Fruit fly (Drosophila melanogaster) whole organism, wandering third instar larva: Measurements from ENCODE around the gene CG13921.

Source experiments
- Abd-B ChIP-seq: fragments of >200 bp; optimal IDR thresholded peaks from 2 replicates; lab custom pipeline; 2017; ENCODE audit warnings: missing biosample characterization, missing genetic modification characterization
- CG9705 ChIP-seq: fragments of 200-800 bp; sonication (Bioruptor generic); optimal IDR thresholded peaks from 2 replicates; lab custom pipeline; 2018; ENCODE audit warnings: missing biosample characterization, mild to moderate bottlenecking, missing genetic modification characterization
- CrebA ChIP-seq: fragments of 200-800 bp; sonication (Bioruptor generic); optimal IDR thresholded peaks from 2 replicates; lab custom pipeline; 2016; ENCODE audit warnings: missing biosample characterization, mild to moderate bottlenecking, missing genetic modification characterization, borderline replicate concordance
- Dfd ChIP-seq: fragments of >200 bp; optimal IDR thresholded peaks from 2 replicates; lab custom pipeline; 2017; ENCODE audit warnings: missing biosample characterization, missing genetic modification characterization
- Dif ChIP-seq: fragments of 200-275, 200-300 bp; sonication (Bioruptor generic); optimal IDR thresholded peaks from 2 replicates; lab custom pipeline; 2018; ENCODE audit warnings: missing biosample characterization, missing genetic modification characterization; ENCODE audit not compliant: partially characterized antibody
- GATAd ChIP-seq: sonication (Bioruptor generic); optimal IDR thresholded peaks from 2 replicates; lab custom pipeline; 2016; ENCODE audit warnings: missing biosample characterization, missing genetic modification characterization
- HLH106 ChIP-seq: fragments of 200-800 bp; optimal IDR thresholded peaks from 3 replicates; lab custom pipeline; 2019; ENCODE audit warnings: missing biosample characterization, mild to moderate bottlenecking, missing genetic modification characterization, moderate library complexity
- Hnf4 ChIP-seq: fragments of 200-800 bp; sonication (Bioruptor generic); optimal IDR thresholded peaks from 2 replicates; lab custom pipeline; 2016; ENCODE audit warnings: missing biosample characterization, mild to moderate bottlenecking, missing genetic modification characterization
- Hr78 ChIP-seq: fragments of >200 bp; optimal IDR thresholded peaks from 2 replicates; lab custom pipeline; 2017; ENCODE audit warnings: missing biosample characterization, missing genetic modification characterization
- Hr83 ChIP-seq: fragments of 200-300 bp; sonication (Bioruptor generic); optimal IDR thresholded peaks from 2 replicates; lab custom pipeline; 2016; ENCODE audit warnings: missing biosample characterization, mild to moderate bottlenecking, missing genetic modification characterization, moderate library complexity; ENCODE audit not compliant: poor library complexity, severe bottlenecking
- Jra ChIP-seq: sonication (Bioruptor generic); optimal IDR thresholded peaks from 2 replicates; lab custom pipeline; 2016; ENCODE audit warnings: missing biosample characterization, missing genetic modification characterization
- Myc ChIP-seq: fragments of >200 bp; optimal IDR thresholded peaks from 2 replicates; lab custom pipeline; 2017
- N ChIP-seq: fragments of >200 bp; optimal IDR thresholded peaks from 2 replicates; lab custom pipeline; 2018; ENCODE audit warnings: missing biosample characterization, missing external identifiers, missing genetic modification characterization
- OdsH ChIP-seq: fragments of 200-800 bp; sonication (Bioruptor generic); optimal IDR thresholded peaks from 2 replicates; lab custom pipeline; 2016; ENCODE audit warnings: missing biosample characterization, mild to moderate bottlenecking, missing genetic modification characterization
- Rel ChIP-seq, 2 experiments: fragments of 200-800 bp; sonication (Bioruptor generic) in 1 of 2; optimal IDR thresholded peaks; 2 replicates in 1 of 2; 3 replicates in 1 of 2; lab custom pipeline; 2016 to 2019; ENCODE audit warnings: mild to moderate bottlenecking in 2 of 2, missing biosample characterization in 2 of 2, missing genetic modification characterization in 2 of 2, moderate library complexity in 1 of 2
- Sp1 ChIP-seq: fragments of 200-800 bp; sonication (Bioruptor generic); optimal IDR thresholded peaks from 3 replicates; lab custom pipeline; 2019; ENCODE audit warnings: missing biosample characterization, mild to moderate bottlenecking, missing genetic modification characterization, moderate library complexity
- Vsx2 ChIP-seq: fragments of 200-300, 225-300 bp; sonication (Bioruptor generic); optimal IDR thresholded peaks from 2 replicates; lab custom pipeline; 2018; ENCODE audit warnings: missing biosample characterization, missing genetic modification characterization; ENCODE audit not compliant: partially characterized antibody
- br ChIP-seq: fragments of 200-800 bp; sonication (Bioruptor generic); optimal IDR thresholded peaks from 2 replicates; lab custom pipeline; 2016; ENCODE audit warnings: missing biosample characterization, missing genetic modification characterization
- brk ChIP-seq: fragments of 200-800 bp; sonication (Bioruptor generic); optimal IDR thresholded peaks from 2 replicates; lab custom pipeline; 2016; ENCODE audit warnings: missing biosample characterization, mild to moderate bottlenecking, missing genetic modification characterization
- dl ChIP-seq, 2 experiments: fragments of 175-275, 200-275 bp in 1 of 2; fragments of 200-275 bp in 1 of 2; sonication (Bioruptor generic); optimal IDR thresholded peaks; lab custom pipeline; 2018; ENCODE audit warnings: mild to moderate bottlenecking in 2 of 2, missing biosample characterization in 2 of 2, missing genetic modification characterization in 2 of 2, moderate library complexity in 2 of 2; ENCODE audit not compliant: partially characterized antibody in 2 of 2, insufficient read depth in 1 of 2
- dmrt93B ChIP-seq: fragments of 200-800 bp; sonication (Bioruptor generic); optimal IDR thresholded peaks from 2 replicates; lab custom pipeline; 2018; ENCODE audit warnings: missing biosample characterization, mild to moderate bottlenecking, missing genetic modification characterization
- dsf ChIP-seq: sonication (Bioruptor generic); optimal IDR thresholded peaks from 2 replicates; lab custom pipeline; 2016; ENCODE audit warnings: missing biosample characterization, missing genetic modification characterization, borderline replicate concordance
- ey ChIP-seq: fragments of 200-800 bp; sonication (Bioruptor generic); optimal IDR thresholded peaks from 2 replicates; lab custom pipeline; 2016; ENCODE audit warnings: missing biosample characterization, missing genetic modification characterization
- foxo ChIP-seq, 2 experiments: fragments of 200-800 bp; sonication (Bioruptor generic); optimal IDR thresholded peaks; 2 replicates in 1 of 2; 3 replicates in 1 of 2; lab custom pipeline; 2016 to 2017; ENCODE audit warnings: missing biosample characterization in 2 of 2, missing genetic modification characterization in 2 of 2
- fru ChIP-seq: fragments of 200-800 bp; sonication (Bioruptor generic); optimal IDR thresholded peaks from 3 replicates; lab custom pipeline; 2016; ENCODE audit warnings: missing biosample characterization, mild to moderate bottlenecking, missing genetic modification characterization
- h ChIP-seq: fragments of 200-800 bp; sonication (Bioruptor generic); optimal IDR thresholded peaks from 3 replicates; lab custom pipeline; 2016; ENCODE audit warnings: missing biosample characterization, mild to moderate bottlenecking, missing genetic modification characterization
- jim ChIP-seq: fragments of 175-275, 200-325 bp; sonication (Bioruptor generic); optimal IDR thresholded peaks from 2 replicates; lab custom pipeline; 2016; ENCODE audit warnings: missing biosample characterization, mild to moderate bottlenecking, missing genetic modification characterization
- lola ChIP-seq: fragments of >200 bp; optimal IDR thresholded peaks from 2 replicates; lab custom pipeline; 2017; ENCODE audit warnings: missing biosample characterization, missing genetic modification characterization
- rgr ChIP-seq: fragments of 200-800 bp; sonication (Bioruptor generic); optimal IDR thresholded peaks from 3 replicates; lab custom pipeline; 2016; ENCODE audit warnings: missing biosample characterization, mild to moderate bottlenecking, missing genetic modification characterization
- sage ChIP-seq: fragments of 200-800 bp; sonication (Bioruptor generic); optimal IDR thresholded peaks from 2 replicates; lab custom pipeline; 2016; ENCODE audit warnings: missing biosample characterization, mild to moderate bottlenecking, missing genetic modification characterization
- sv ChIP-seq: fragments of 200-800 bp; sonication (Bioruptor generic); optimal IDR thresholded peaks from 3 replicates; lab custom pipeline; 2016; ENCODE audit warnings: missing biosample characterization, missing genetic modification characterization
- usp ChIP-seq: fragments of >200 bp; optimal IDR thresholded peaks from 2 replicates; lab custom pipeline; 2017; ENCODE audit warnings: missing biosample characterization, missing genetic modification characterization
- woc ChIP-seq: sonication (Bioruptor generic); optimal IDR thresholded peaks from 2 replicates; lab custom pipeline; 2016; ENCODE audit warnings: missing biosample characterization, mild to moderate bottlenecking, missing genetic modification characterization

CG13921 gene

dm6 chr3L:1709161-1709560, 37.5 kb upstream of the CG13921 start:
- TF ChIP-seq dmrt93B (GFP tag; lab: Kevin White, UChicago) (no peak), Dfd (GFP tag; lab: Kevin White, UChicago) (no peak), Hr78 (no peak)
- TF ChIP-seq, all 38 proteins: peak for 0

- TF ChIP-seq Abd-B (GFP tag; lab: Kevin White, UChicago) (no peak), br (GFP tag; lab: Kevin White, UChicago) (peak; percentile 22), Hr83 (GFP tag; lab: Kevin White, UChicago) (no peak), OdsH (GFP tag; lab: Kevin White, UChicago) (peak; percentile 10), foxo (GFP tag; optimal IDR thresholded peaks at IDR 0.05; lab: Kevin White, UChicago) (peak in 1 of 2 experiments; percentile 25), Jra (GFP tag; lab: Kevin White, UChicago) (no peak), h (GFP tag; lab: Kevin White, UChicago) (peak; percentile 52), CrebA (no peak), woc (GFP tag; lab: Kevin White, UChicago) (peak; percentile 13), dl (GFP tag; optimal IDR thresholded peaks at IDR 0.05; lab: Kevin White, UChicago; ENCODE audit: insufficient read depth in 1 of 2, partially characterized antibody in 2 of 2) (no peak), HLH106 (peak; percentile 29), fru (GFP tag; lab: Kevin White, UChicago) (peak; percentile 50), Myc (no peak), dsf (GFP tag; lab: Kevin White, UChicago) (no peak), jim (GFP tag; lab: Kevin White, UChicago) (no peak), rgr (peak; percentile 24), Sp1 (peak; percentile 2), ey (peak; percentile 45)
These were observed 36.1 kb upstream of the CG13921 start for dm6 chr3L:1710562-1710961.

DNA sequence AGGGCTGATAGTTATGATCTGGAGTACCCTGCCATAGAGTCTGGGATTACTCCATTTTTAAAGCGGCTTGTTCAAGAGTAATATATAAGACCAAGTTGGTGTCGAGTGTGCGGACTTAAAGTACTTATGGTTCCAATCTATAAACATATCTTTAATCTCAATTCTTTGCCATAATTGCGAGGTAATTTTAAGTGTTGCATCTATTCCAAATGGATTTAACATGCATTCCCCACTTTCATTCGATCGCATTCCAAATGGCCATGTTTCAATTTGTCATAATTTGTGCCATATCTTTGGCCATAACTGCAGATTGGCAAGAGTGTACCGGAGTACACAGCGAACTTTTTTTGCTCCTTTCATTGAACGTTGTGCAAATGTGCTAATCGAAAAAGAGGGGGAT, 35.5 kb upstream of the CG13921 start:
- TF ChIP-seq brk (GFP tag; lab: Kevin White, UChicago) = no peak
- TF ChIP-seq, all 38 proteins: peak for 0

DNA sequence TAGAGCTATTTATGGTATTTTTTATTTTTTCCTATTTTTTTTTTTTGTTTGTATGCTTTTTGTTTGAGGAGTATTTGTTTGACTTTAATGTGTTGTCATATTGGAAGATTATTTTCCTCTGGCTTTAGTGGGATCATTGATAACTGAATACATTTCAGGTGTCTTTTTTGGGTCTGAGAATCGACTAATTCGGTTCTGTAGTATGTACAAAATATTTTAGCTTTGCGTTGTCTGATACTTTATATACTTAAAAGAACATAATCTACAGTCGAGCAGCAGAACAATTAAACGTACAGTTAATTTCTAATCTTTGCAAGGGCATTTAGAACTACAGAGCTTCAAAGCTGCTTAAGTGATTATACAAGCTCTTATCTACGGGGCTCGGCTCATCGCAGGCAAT, 23.7 kb upstream of the CG13921 start, which contains the start of gene CG18171:
Gene CG18171, minus strand, starts transcription at position 101 of the 400 bp plus-strand sequence.
- TF ChIP-seq sv (GFP tag; lab: Kevin White, UChicago) (no peak), ey (no peak), CG9705 (GFP tag; lab: Kevin White, UChicago) (no peak), usp (GFP tag; lab: Kevin White, UChicago) (no peak), N (GFP tag; lab: Kevin White, UChicago) (no peak), OdsH (GFP tag; lab: Kevin White, UChicago) (no peak), foxo (GFP tag; optimal IDR thresholded peaks at IDR 0.05; lab: Kevin White, UChicago) (no peak), Hr78 (no peak), dmrt93B (GFP tag; lab: Kevin White, UChicago) (no peak), fru (GFP tag; lab: Kevin White, UChicago) (no peak), Jra (GFP tag; lab: Kevin White, UChicago) (no peak), Dif (GFP tag; lab: Kevin White, UChicago) (no peak), sage (GFP tag; lab: Kevin White, UChicago) (no peak), dl (GFP tag; optimal IDR thresholded peaks at IDR 0.05; lab: Kevin White, UChicago; ENCODE audit: insufficient read depth in 1 of 2, partially characterized antibody in 2 of 2) (no peak), Hnf4 (GFP tag; lab: Kevin White, UChicago) (no peak), lola (GFP tag; lab: Kevin White, UChicago) (no peak), br (GFP tag; lab: Kevin White, UChicago) (no peak), Rel (GFP tag; optimal IDR thresholded peaks at IDR 0.05; lab: Kevin White, UChicago) (no peak), Rel (tag; optimal IDR thresholded peaks at IDR 0.05; lab: Kevin White, UChicago) (no peak)

dm6 chr3L:1724090-1724489, 22.6 kb upstream of the CG13921 start, which contains the start of gene CG12035:
Gene CG12035, plus strand, starts transcription at chr3L:1724390.
- TF ChIP-seq dsf (GFP tag; lab: Kevin White, UChicago) = no peak
- no peak for TF ChIP-seq Vsx2 (GFP tag; lab: Kevin White, UChicago)
- no peak for TF ChIP-seq GATAd (GFP tag; lab: Kevin White, UChicago)
- no peak for TF ChIP-seq jim (GFP tag; lab: Kevin White, UChicago)
- TF ChIP-seq dl (GFP tag; optimal IDR thresholded peaks at IDR 0.05; lab: Kevin White, UChicago; ENCODE audit: insufficient read depth in 1 of 2, partially characterized antibody in 2 of 2) = no peak
- no peak for TF ChIP-seq CG9705 (GFP tag; lab: Kevin White, UChicago)
- no peak for TF ChIP-seq Jra (GFP tag; lab: Kevin White, UChicago)
- no peak for TF ChIP-seq sage (GFP tag; lab: Kevin White, UChicago)
- TF ChIP-seq, all 38 proteins: peak for 0
